Worm (Caenorhabditis elegans): Measurements from ENCODE around the gene mab-5.

mab-5 gene

DNA sequence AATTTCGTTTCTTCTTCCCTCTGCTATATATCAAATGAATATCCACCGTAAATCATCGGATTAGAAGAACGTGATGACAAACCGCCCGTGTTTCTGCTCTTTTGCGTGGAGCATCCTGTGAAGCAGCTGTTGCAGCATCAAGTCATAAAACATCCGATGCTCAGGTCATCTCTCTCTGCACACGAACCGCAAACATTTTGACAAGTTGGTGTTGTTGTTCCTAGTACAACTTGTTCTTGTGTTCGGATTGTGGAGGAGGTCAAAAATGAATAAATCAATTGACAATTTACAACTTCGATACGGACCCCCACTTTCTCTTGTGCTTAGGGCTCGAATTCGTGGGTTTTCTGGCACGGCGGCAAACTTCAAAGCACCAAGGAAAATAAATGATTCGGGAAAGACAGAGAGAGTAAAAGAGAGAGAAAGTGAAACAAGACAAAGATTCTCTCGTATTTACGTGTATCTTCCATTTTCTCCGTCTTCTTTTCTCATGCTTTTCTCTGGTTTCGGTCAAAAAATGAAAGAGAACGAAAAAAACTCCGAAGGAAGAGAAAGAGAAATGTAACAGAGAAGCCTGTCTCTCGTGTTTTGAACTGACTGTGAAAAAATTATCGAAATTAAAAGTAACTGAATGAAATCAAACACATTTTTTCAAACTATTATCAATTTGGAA, 2.6 kb downstream of the mab-5 start:
- no peak for TF ChIP-seq nhr-28 (tag; optimal IDR thresholded peaks at IDR 0.05)
- no peak for TF ChIP-seq nhr-77 (tag; optimal IDR thresholded peaks at IDR 0.05)
- no peak for TF ChIP-seq spr-3 (GFP tag; optimal IDR thresholded peaks at IDR 0.05)
- TF ChIP-seq ceh-20 (GFP tag; IDR thresholded peaks at IDR 0.05): 0 out of 2 replicates have a peak, but pooled peaks have one; percentile 24
- no peak for TF ChIP-seq T20F7.1 (GFP tag; optimal IDR thresholded peaks at IDR 0.05)
- peak in 1 of 2 experiments; percentile 14 for TF ChIP-seq lsy-2 (tag; optimal IDR thresholded peaks at IDR 0.05)
- TF ChIP-seq mes-2 (tag; optimal IDR thresholded peaks at IDR 0.05; ENCODE audit: poor library complexity, severe bottlenecking): no peak
- no peak for TF ChIP-seq sdz-12 (GFP tag; optimal IDR thresholded peaks at IDR 0.05)
- TF ChIP-seq ztf-11 (tag; optimal IDR thresholded peaks at IDR 0.05): no peak

- no peak for TF ChIP-seq zfp-3 (GFP tag; conservative IDR thresholded peaks at IDR 0.05)
- no peak for TF ChIP-seq arid-1 (GFP tag; conservative IDR thresholded peaks at IDR 0.05)
- TF ChIP-seq fos-1 (tag; optimal IDR thresholded peaks at IDR 0.05): no peak
- no peak for TF ChIP-seq lim-7 (GFP tag; IDR thresholded peaks at IDR 0.05)
- TF ChIP-seq ceh-32 (tag; optimal IDR thresholded peaks at IDR 0.05; ENCODE audit: poor library complexity): no peak
- TF ChIP-seq pqm-1 (tag; optimal IDR thresholded peaks at IDR 0.05): no peak
- no peak for TF ChIP-seq ceh-44 (GFP tag; IDR thresholded peaks at IDR 0.05)
- TF ChIP-seq nhr-10 (tag; optimal IDR thresholded peaks at IDR 0.05): no peak
- no peak for TF ChIP-seq tra-1 (GFP tag; IDR thresholded peaks at IDR 0.05)
- no peak for TF ChIP-seq unc-130 (GFP tag; optimal IDR thresholded peaks at IDR 0.05)
- no peak for TF ChIP-seq lin-29 (GFP tag; IDR thresholded peaks at IDR 0.05)
- TF ChIP-seq saeg-2 (GFP tag; IDR thresholded peaks at IDR 0.05): no peak
- TF ChIP-seq mxl-2 (GFP tag; conservative IDR thresholded peaks at IDR 0.05): no peak
- no peak for TF ChIP-seq Y48G9A.11 (GFP tag; IDR thresholded peaks at IDR 0.05)
- no peak for TF ChIP-seq dmd-6 (GFP tag; IDR thresholded peaks at IDR 0.05)
- TF ChIP-seq madf-9 (GFP tag; conservative IDR thresholded peaks at IDR 0.05): no peak
- TF ChIP-seq zip-2 (tag; optimal IDR thresholded peaks at IDR 0.05): no peak
Measured at ce11 chrIII:7779313-7779712, 3.9 kb downstream of the mab-5 start.

DNA sequence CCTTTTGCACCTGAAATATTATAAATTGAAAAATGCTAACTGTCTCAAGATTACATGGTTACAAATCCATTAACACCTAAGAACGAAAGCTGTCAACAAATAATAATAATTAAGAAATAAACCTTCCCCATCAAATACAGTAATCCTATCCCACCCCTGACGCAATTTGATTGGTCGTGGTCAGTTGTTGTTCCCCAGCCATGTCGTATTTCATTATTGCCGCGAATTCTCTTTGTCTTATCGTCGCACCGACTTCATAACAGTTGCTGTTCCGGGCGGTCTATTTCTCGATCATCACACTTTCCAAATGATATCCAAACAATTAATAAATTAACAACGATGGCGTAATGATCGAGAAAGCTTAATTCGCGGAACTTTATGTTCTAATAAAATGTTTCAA, 4.7 kb downstream of the mab-5 start:
- TF ChIP-seq lsy-2 (tag; optimal IDR thresholded peaks at IDR 0.05) (peak in 1 of 2 experiments; percentile 74), daf-16 (GFP tag; optimal IDR thresholded peaks at IDR 0.05) (peak in 1 of 2 experiments; percentile 23), daf-16 (tag; optimal IDR thresholded peaks at IDR 0.05) (no peak), nhr-111 (GFP tag; optimal IDR thresholded peaks at IDR 0.05) (no peak), skn-1 (tag; optimal IDR thresholded peaks at IDR 0.05) (no peak), sdz-12 (GFP tag; optimal IDR thresholded peaks at IDR 0.05) (no peak), madf-9 (GFP tag; conservative IDR thresholded peaks at IDR 0.05) (no peak)

DNA sequence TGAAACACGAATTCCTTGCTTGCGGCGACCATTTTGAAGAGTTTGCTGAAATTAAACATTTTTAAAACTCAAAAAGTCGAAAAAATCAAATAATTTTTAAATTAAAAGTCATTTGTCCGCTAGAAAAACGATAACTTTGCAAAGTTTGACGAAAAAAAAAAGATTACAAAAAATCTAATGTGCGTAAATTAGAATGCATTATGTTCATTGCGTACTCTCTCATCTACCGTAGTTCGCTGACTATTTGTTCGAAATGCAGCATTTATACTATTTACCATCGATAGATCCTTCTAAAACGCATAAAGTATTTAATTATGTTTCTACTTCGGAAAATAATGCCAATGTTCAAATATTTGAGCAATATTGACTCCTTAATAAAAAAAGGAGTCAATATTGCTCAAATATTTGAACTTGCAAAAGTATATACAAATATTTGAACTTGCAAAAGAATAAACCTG, 7.2 kb downstream of the mab-5 start, which contains the start of gene bath-15:
Gene bath-15 (minus strand): TSS at position 51 of the 458 bp plus-strand sequence.
- no peak for TF ChIP-seq F26F4.8 (GFP tag; conservative IDR thresholded peaks at IDR 0.05)
- TF ChIP-seq unc-62 (GFP tag; optimal IDR thresholded peaks at IDR 0.05 in 1 of 2): peak in 1 of 2 experiments; percentile 77
- TF ChIP-seq unc-62 (tag; optimal IDR thresholded peaks at IDR 0.05): no peak

- peak; percentile 57 for TF ChIP-seq aha-1 (tag)
- no peak for TF ChIP-seq attf-4 (tag; optimal IDR thresholded peaks at IDR 0.05)
- TF ChIP-seq ctbp-1 (GFP tag; IDR thresholded peaks at IDR 0.05): 0 out of 2 replicates have a peak, but pooled peaks have one; percentile 13
Measured at ce11 chrIII:7773791-7774190, 9.5 kb downstream of the mab-5 start.
